Fruit fly (Drosophila melanogaster): ENCODE results near the gene TwdlY.

Gene TwdlY

DNA sequence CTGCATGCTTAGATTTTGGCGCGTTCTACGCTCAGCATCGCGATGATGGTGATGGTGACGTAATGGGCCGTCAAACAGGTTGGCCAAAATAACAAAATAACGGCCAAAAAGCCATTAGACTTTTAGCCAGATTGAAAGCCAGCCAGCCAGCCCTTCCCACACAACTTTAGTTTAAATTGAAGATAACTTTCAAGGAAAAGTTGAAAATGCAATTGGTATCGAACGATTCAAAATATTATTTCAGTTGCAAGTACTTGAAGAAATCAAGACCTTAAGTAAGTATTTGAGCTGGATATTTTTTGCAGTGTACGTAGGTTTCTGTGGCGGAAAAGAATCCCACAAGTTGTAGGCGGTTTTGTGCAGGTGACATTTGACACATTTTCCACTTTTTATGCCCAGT lies 46.3 kb downstream of the TwdlY start (continued):
- peak; percentile 59; the same call in 1 of the 2 replicates for TF ChIP-seq CG9932 (GFP tag; IDR thresholded peaks at IDR 0.05)
- peak; percentile 0 for TF ChIP-seq CG1602 (GFP tag; optimal IDR thresholded peaks at IDR 0.05)
- TF ChIP-seq CG12071 (GFP tag; optimal IDR thresholded peaks at IDR 0.05): peak; percentile 13
- TF ChIP-seq dati (GFP tag; IDR thresholded peaks at IDR 0.05): no peak
- peak; percentile 54 for TF ChIP-seq CG2678 (tag; optimal IDR thresholded peaks at IDR 0.05)
- TF ChIP-seq CG18476 (GFP tag; optimal IDR thresholded peaks at IDR 0.05): no peak
- no peak for TF ChIP-seq CG32772 (GFP tag; IDR thresholded peaks at IDR 0.05)
- peak; percentile 29 for TF ChIP-seq pb (GFP tag; optimal IDR thresholded peaks at IDR 0.05)
- peak; percentile 19; the same call in 1 of the 2 replicates for TF ChIP-seq lmd (GFP tag; IDR thresholded peaks at IDR 0.05)
- peak; percentile 6 for TF ChIP-seq CG17385 (GFP tag; optimal IDR thresholded peaks at IDR 0.05)
- TF ChIP-seq Side (GFP tag; optimal IDR thresholded peaks at IDR 0.05): peak; percentile 24
- TF ChIP-seq ATbp (GFP tag; optimal IDR thresholded peaks at IDR 0.05): no peak
- TF ChIP-seq CG31441 (GFP tag; IDR thresholded peaks at IDR 0.05): no peak
- no peak for TF ChIP-seq CG11085 (GFP tag; IDR thresholded peaks at IDR 0.05)
- TF ChIP-seq B-H2 (GFP tag; optimal IDR thresholded peaks at IDR 0.05): no peak
- 0 out of 2 replicates have a peak, but pooled peaks have one; percentile 25 for TF ChIP-seq Drgx (GFP tag; IDR thresholded peaks at IDR 0.05)
- TF ChIP-seq CoRest (tag; optimal IDR thresholded peaks at IDR 0.05): peak; percentile 46
- no peak for TF ChIP-seq CG4617 (GFP tag; optimal IDR thresholded peaks at IDR 0.05; ENCODE audit: borderline replicate concordance)
- TF ChIP-seq Atf6 (GFP tag; IDR thresholded peaks at IDR 0.05): peak; percentile 59
- 0 out of 3 replicates have a peak, but pooled peaks have one; percentile 47 for TF ChIP-seq Dbx (GFP tag; IDR thresholded peaks at IDR 0.05)
- TF ChIP-seq CG10321 (GFP tag; IDR thresholded peaks at IDR 0.05): no peak
- TF ChIP-seq Atf-2 (GFP tag; optimal IDR thresholded peaks at IDR 0.05): peak; percentile 8
- 0 out of 2 replicates have a peak, but pooled peaks have one; percentile 8 for TF ChIP-seq CG7372 (GFP tag; IDR thresholded peaks at IDR 0.05)
- TF ChIP-seq klu (GFP tag; IDR thresholded peaks at IDR 0.05): no peak
- no peak for TF ChIP-seq CG12299 (tag; optimal IDR thresholded peaks at IDR 0.05)
- TF ChIP-seq CG17361 (GFP tag; IDR thresholded peaks at IDR 0.05): 0 out of 3 replicates have a peak, but pooled peaks have one; percentile 18
- TF ChIP-seq CG34422 (GFP tag; IDR thresholded peaks at IDR 0.05): peak; percentile 40; the same call in 1 of the 3 replicates
- no peak for TF ChIP-seq Sin3A (optimal IDR thresholded peaks at IDR 0.05)
- TF ChIP-seq maf-S (GFP tag; optimal IDR thresholded peaks at IDR 0.05): peak; percentile 36
- TF ChIP-seq CG13894 (tag; optimal IDR thresholded peaks at IDR 0.05): peak; percentile 15
- peak; percentile 3 for TF ChIP-seq CG12219 (GFP tag; optimal IDR thresholded peaks at IDR 0.05)
- peak; percentile 43 for TF ChIP-seq grau (tag; optimal IDR thresholded peaks at IDR 0.05)
- TF ChIP-seq Sox100B (GFP tag; optimal IDR thresholded peaks at IDR 0.05): no peak
- peak; percentile 16 for TF ChIP-seq scrt (GFP tag; optimal IDR thresholded peaks at IDR 0.05)
- TF ChIP-seq inv (GFP tag; IDR thresholded peaks at IDR 0.05; ENCODE audit: partially characterized antibody): no peak
- TF ChIP-seq CG6689 (GFP tag; IDR thresholded peaks at IDR 0.05): peak; percentile 50; the same call in 1 of the 2 replicates
- TF ChIP-seq caup (GFP tag; optimal IDR thresholded peaks at IDR 0.05; ENCODE audit: severe bottlenecking): peak; percentile 34
- TF ChIP-seq trh (GFP tag; optimal IDR thresholded peaks at IDR 0.05): no peak
- no peak for TF ChIP-seq CG3407 (GFP tag; optimal IDR thresholded peaks at IDR 0.05)
- peak; percentile 11 for TF ChIP-seq CG2712 (tag; optimal IDR thresholded peaks at IDR 0.05)
- peak in 1 of 2 experiments; percentile 22 for TF ChIP-seq dpn (GFP tag; optimal IDR thresholded peaks at IDR 0.05)
- peak; percentile 35 for TF ChIP-seq Fer1 (GFP tag; optimal IDR thresholded peaks at IDR 0.05)
- no peak for TF ChIP-seq bigmax (GFP tag; optimal IDR thresholded peaks at IDR 0.05)
- TF ChIP-seq ci (GFP tag; IDR thresholded peaks at IDR 0.05): 0 out of 3 replicates have a peak, but pooled peaks have one; percentile 21
- TF ChIP-seq CG1603 (tag; optimal IDR thresholded peaks at IDR 0.05): peak; percentile 16
- TF ChIP-seq hkb (optimal IDR thresholded peaks at IDR 0.05): no peak
- TF ChIP-seq hkb (GFP tag; IDR thresholded peaks at IDR 0.05): peak; percentile 27; the same call in 1 of the 2 replicates
- TF ChIP-seq shn (GFP tag; optimal IDR thresholded peaks at IDR 0.05): peak; percentile 4
- TF ChIP-seq GATAe (GFP tag; conservative IDR thresholded peaks at IDR 0.05): no peak
- peak; percentile 48 for TF ChIP-seq CG14014 (GFP tag; IDR thresholded peaks at IDR 0.05)
- no peak for TF ChIP-seq Opbp (GFP tag; IDR thresholded peaks at IDR 0.05; ENCODE audit: partially characterized antibody)

Data from whole organism, embryonic.